Worm (Caenorhabditis elegans): ENCODE data around the gene hdl-2.

The hdl-2 gene

DNA sequence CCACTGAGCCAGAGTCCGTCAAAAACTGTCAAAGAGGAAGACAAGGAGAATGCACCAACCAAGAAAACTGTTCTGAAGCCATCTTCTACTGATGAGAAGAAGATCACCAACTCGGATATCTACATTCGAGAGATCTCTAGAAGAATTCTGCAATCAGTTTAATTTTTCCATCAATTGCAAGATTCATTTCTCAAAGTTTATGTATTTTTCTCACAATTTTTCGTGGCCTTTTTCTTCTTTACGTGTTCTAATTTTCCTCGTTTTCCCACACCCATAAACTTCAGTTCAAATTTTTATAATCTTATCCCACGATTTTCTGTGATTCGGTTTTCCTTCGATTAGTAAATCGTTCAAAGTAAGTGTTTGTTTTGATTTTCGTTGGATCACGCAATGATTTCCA lies at the start of gene hdl-2:
Gene hdl-2, plus strand, starts transcription at position 301 of the 400 bp plus-strand sequence.
- no peak for TF ChIP-seq egl-5 (tag; optimal IDR thresholded peaks at IDR 0.05)
- no peak for TF ChIP-seq R02D3.7 (tag; optimal IDR thresholded peaks at IDR 0.05)
- TF ChIP-seq nhr-23 (tag; optimal IDR thresholded peaks at IDR 0.05) = no peak
- TF ChIP-seq nhr-28 (tag; optimal IDR thresholded peaks at IDR 0.05) = no peak
- TF ChIP-seq unc-39 (tag; optimal IDR thresholded peaks at IDR 0.05) = no peak
- TF ChIP-seq snpc-4 (tag; optimal IDR thresholded peaks at IDR 0.05) = no peak
- no peak for TF ChIP-seq nhr-67 (tag; optimal IDR thresholded peaks at IDR 0.05)
- TF ChIP-seq skn-1 (tag; optimal IDR thresholded peaks at IDR 0.05) = no peak
- TF ChIP-seq hmg-11 (tag; optimal IDR thresholded peaks at IDR 0.05) = no peak
- TF ChIP-seq egl-27 (tag; optimal IDR thresholded peaks at IDR 0.05) = no peak
- no peak for TF ChIP-seq eor-1 (tag; optimal IDR thresholded peaks at IDR 0.05)
- TF ChIP-seq jun-1 (tag; optimal IDR thresholded peaks at IDR 0.05) = no peak
- no peak for TF ChIP-seq ZK546.5 (tag; optimal IDR thresholded peaks at IDR 0.05)
- no peak for TF ChIP-seq nhr-237 (tag; optimal IDR thresholded peaks at IDR 0.05)

DNA sequence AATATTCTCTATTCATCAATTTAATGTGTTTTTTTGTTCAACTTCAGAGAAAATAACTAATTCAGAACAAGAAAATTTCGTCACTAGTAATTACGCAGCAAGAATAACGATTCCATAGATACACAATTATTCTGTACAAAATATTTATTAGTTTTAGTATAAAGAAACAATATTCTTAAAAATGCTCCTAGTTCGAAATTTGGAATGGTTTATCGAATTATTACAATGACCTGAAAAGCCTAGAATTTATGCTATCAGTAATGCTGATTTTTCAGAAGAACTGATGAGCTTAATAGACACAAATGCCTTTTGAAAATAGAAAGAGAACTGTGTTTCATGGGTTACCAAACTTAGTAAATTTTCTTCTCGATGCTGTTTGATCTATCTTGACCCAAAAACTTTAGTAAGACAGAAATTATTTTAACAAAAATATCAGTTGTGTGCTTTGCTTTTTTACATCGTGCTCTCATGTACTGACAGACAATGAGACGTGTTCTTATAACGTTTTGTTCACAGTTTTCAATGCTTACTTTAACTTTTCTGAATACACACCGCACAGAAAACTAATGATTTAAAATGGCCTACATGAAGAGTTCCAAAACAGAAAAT lies 47.8 kb upstream of the hdl-2 start:
- TF ChIP-seq lsy-12 (tag; optimal IDR thresholded peaks at IDR 0.05) (peak; percentile 6), nhr-43 (tag; optimal IDR thresholded peaks at IDR 0.05; ENCODE audit: poor library complexity, severe bottlenecking) (peak; percentile 73), nhr-25 (tag; optimal IDR thresholded peaks at IDR 0.05) (peak; percentile 58), nhr-23 (tag; optimal IDR thresholded peaks at IDR 0.05) (peak; percentile 31), tbx-2 (tag; optimal IDR thresholded peaks at IDR 0.05) (no peak), elt-1 (tag; optimal IDR thresholded peaks at IDR 0.05) (peak; percentile 9), nhr-77 (tag; optimal IDR thresholded peaks at IDR 0.05) (peak; percentile 56), lin-15B (tag; optimal IDR thresholded peaks at IDR 0.05) (no peak), pqm-1 (tag; optimal IDR thresholded peaks at IDR 0.05) (no peak), nhr-76 (tag; optimal IDR thresholded peaks at IDR 0.05) (no peak), ceh-28 (tag; optimal IDR thresholded peaks at IDR 0.05) (peak; percentile 37), mml-1 (tag; optimal IDR thresholded peaks at IDR 0.05) (no peak), R02D3.7 (tag; optimal IDR thresholded peaks at IDR 0.05) (peak; percentile 49), aly-2 (tag; optimal IDR thresholded peaks at IDR 0.05) (peak; percentile 11), ceh-82 (tag; optimal IDR thresholded peaks at IDR 0.05) (peak; percentile 70)

DNA sequence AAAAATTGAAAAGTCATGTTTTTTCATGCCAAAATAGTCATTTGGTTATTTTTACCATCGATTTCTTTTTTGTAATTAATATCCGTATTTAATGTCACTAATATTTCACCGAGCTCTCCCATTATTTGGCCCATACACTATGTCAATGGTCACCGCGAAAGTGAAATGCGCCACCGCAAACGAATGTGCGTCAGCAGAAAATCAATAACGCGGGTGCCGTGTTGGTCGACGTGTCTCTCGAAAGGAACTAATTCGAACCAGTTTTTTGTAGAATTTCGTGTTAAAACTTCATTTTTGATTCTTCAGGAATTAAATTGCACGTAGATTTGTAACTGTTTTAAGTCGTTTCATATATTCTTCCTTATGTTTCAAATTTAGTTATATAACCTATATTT lies 47.3 kb upstream of the hdl-2 start:
- TF ChIP-seq mml-1 (tag; optimal IDR thresholded peaks at IDR 0.05) (no peak), unc-62 (GFP tag; optimal IDR thresholded peaks at IDR 0.05) (no peak), skn-1 (tag; optimal IDR thresholded peaks at IDR 0.05) (no peak), snpc-4 (tag; optimal IDR thresholded peaks at IDR 0.05) (no peak), elt-1 (tag; optimal IDR thresholded peaks at IDR 0.05) (no peak), fkh-2 (tag; optimal IDR thresholded peaks at IDR 0.05) (no peak), nhr-77 (tag; optimal IDR thresholded peaks at IDR 0.05) (no peak), egl-5 (tag; optimal IDR thresholded peaks at IDR 0.05) (no peak), lsy-12 (tag; optimal IDR thresholded peaks at IDR 0.05) (no peak), nhr-43 (tag; optimal IDR thresholded peaks at IDR 0.05; ENCODE audit: poor library complexity, severe bottlenecking) (no peak), nhr-25 (tag; optimal IDR thresholded peaks at IDR 0.05) (peak; percentile 3), zag-1 (tag; optimal IDR thresholded peaks at IDR 0.05) (no peak), aly-2 (tag; optimal IDR thresholded peaks at IDR 0.05) (no peak), nfya-1 (tag; optimal IDR thresholded peaks at IDR 0.05; ENCODE audit: insufficient read depth) (peak; percentile 37), egl-27 (tag; optimal IDR thresholded peaks at IDR 0.05) (no peak), daf-12 (tag; optimal IDR thresholded peaks at IDR 0.05) (no peak), nhr-76 (tag; optimal IDR thresholded peaks at IDR 0.05) (no peak), ceh-28 (tag; optimal IDR thresholded peaks at IDR 0.05) (peak; percentile 22), pha-4 (tag; optimal IDR thresholded peaks at IDR 0.05) (peak; percentile 9), elt-3 (tag; optimal IDR thresholded peaks at IDR 0.05) (no peak), ztf-11 (tag; optimal IDR thresholded peaks at IDR 0.05) (no peak), lin-15B (tag; optimal IDR thresholded peaks at IDR 0.05) (peak; percentile 19), ceh-9 (tag; optimal IDR thresholded peaks at IDR 0.05) (no peak), eor-1 (tag; optimal IDR thresholded peaks at IDR 0.05) (no peak), nhr-67 (tag; optimal IDR thresholded peaks at IDR 0.05) (no peak), ceh-82 (tag; optimal IDR thresholded peaks at IDR 0.05) (no peak), tbx-2 (tag; optimal IDR thresholded peaks at IDR 0.05) (no peak), sea-2 (GFP tag; optimal IDR thresholded peaks at IDR 0.05) (no peak), hmg-11 (tag; optimal IDR thresholded peaks at IDR 0.05) (peak; percentile 65), jun-1 (tag; optimal IDR thresholded peaks at IDR 0.05) (peak; percentile 7), ceh-16 (tag; optimal IDR thresholded peaks at IDR 0.05) (no peak)
